Worm (Caenorhabditis elegans) whole organism, L4 larva: Measurements from ENCODE around the gene ndub-5.

Experiments used
- F37D6.2 ChIP-seq: sonication (generic microtip); optimal IDR thresholded peaks from 2 replicates; lab custom pipeline; 2016; ENCODE audit warnings: mild to moderate bottlenecking, missing genetic modification characterization, missing compliant biosample characterization
- R02D3.7 ChIP-seq: fragments of 150-350 bp; sonication (generic microtip); optimal IDR thresholded peaks from 3 replicates; lab custom pipeline; 2014; ENCODE audit warnings: missing biosample characterization, missing genetic modification characterization
- Y48G9A.11 ChIP-seq: fragments of 200-800 bp; sonication (Bioruptor generic); IDR thresholded peaks from 2 replicates; pipeline ENCODE4 v1.3.6; 2022; ENCODE audit warnings: missing genetic modification reagents, missing genetic modification characterization, missing compliant biosample characterization
- Y75B8A.6 ChIP-seq: fragments of 200-800 bp; sonication (Bioruptor generic); IDR thresholded peaks from 2 replicates; pipeline ENCODE4 v1.3.6; 2022; ENCODE audit warnings: missing genetic modification reagents, missing genetic modification characterization, missing compliant biosample characterization
- aha-1 ChIP-seq: fragments of 150-350 bp; peaks from one replicate; lab custom pipeline; 2014; ENCODE audit warnings: missing biosample characterization, missing genetic modification characterization
- attf-4 ChIP-seq: sonication (generic microtip); optimal IDR thresholded peaks from 3 replicates; lab custom pipeline; 2017; ENCODE audit warnings: missing biosample characterization, missing genetic modification characterization
- ceh-82 ChIP-seq: sonication (generic microtip); optimal IDR thresholded peaks from 2 replicates; lab custom pipeline; 2017; ENCODE audit warnings: missing biosample characterization, missing genetic modification characterization
- ces-1 ChIP-seq: fragments of 150-350 bp; sonication (generic microtip); optimal IDR thresholded peaks from 4 replicates; lab custom pipeline; 2014; ENCODE audit warnings: missing biosample characterization, missing genetic modification reagents, missing genetic modification characterization
- cey-2 ChIP-seq: sonication (generic microtip); optimal IDR thresholded peaks from 3 replicates; lab custom pipeline; 2017; ENCODE audit warnings: missing genetic modification characterization, mild to moderate bottlenecking, missing compliant biosample characterization, antibody characterized with exemption, borderline replicate concordance; ENCODE audit not compliant: insufficient read depth
- ctbp-1 ChIP-seq: fragments of 200-800 bp; sonication (Bioruptor generic); IDR thresholded peaks from 2 replicates; pipeline ENCODE4 v1.3.6; 2022; ENCODE audit warnings: missing genetic modification reagents, missing genetic modification characterization, missing compliant biosample characterization
- dmd-6 ChIP-seq: fragments of 200-800 bp; sonication (Bioruptor generic); IDR thresholded peaks from 2 replicates; pipeline ENCODE4 v1.3.6; 2022; ENCODE audit warnings: missing genetic modification reagents, missing genetic modification characterization, missing compliant biosample characterization
- dpl-1 ChIP-seq: fragments of 150-350 bp; optimal IDR thresholded peaks from 2 replicates; lab custom pipeline; 2014; ENCODE audit warnings: missing biosample characterization, missing genetic modification reagents, missing genetic modification characterization
- dve-1 ChIP-seq: sonication (generic microtip); optimal IDR thresholded peaks from 2 replicates; lab custom pipeline; 2017; ENCODE audit warnings: antibody characterized with exemption, mild to moderate bottlenecking, missing genetic modification characterization, missing compliant biosample characterization; ENCODE audit not compliant: insufficient read depth
- gei-8 ChIP-seq: fragments of 200-800 bp; sonication (Bioruptor generic); optimal IDR thresholded peaks from 2 replicates; lab custom pipeline; 2018; ENCODE audit warnings: mild to moderate bottlenecking, missing genetic modification characterization, missing compliant biosample characterization
- hif-1 ChIP-seq, 2 experiments: sonication (generic microtip); optimal IDR thresholded peaks; 2 replicates each; lab custom pipeline; 2016 to 2017; ENCODE audit warnings: missing compliant biosample characterization in 2 of 2, missing genetic modification characterization in 2 of 2, missing genetic modification reagents in 2 of 2, missing genotype in 2 of 2, mild to moderate bottlenecking in 1 of 2
- hlh-30 ChIP-seq: sonication (generic microtip); optimal IDR thresholded peaks from 2 replicates; lab custom pipeline; 2017; ENCODE audit warnings: antibody characterized with exemption, mild to moderate bottlenecking, missing genetic modification characterization, missing compliant biosample characterization; ENCODE audit not compliant: insufficient read depth
- lim-7 ChIP-seq: fragments of 200-800 bp; sonication (Bioruptor generic); IDR thresholded peaks from 2 replicates; pipeline ENCODE4 v1.3.6; 2022; ENCODE audit warnings: missing genetic modification characterization, missing compliant biosample characterization
- lin-1 ChIP-seq: fragments of 200-800 bp; sonication (Bioruptor generic); IDR thresholded peaks from 2 replicates; pipeline ENCODE4 v1.3.6; 2022; ENCODE audit warnings: missing genetic modification reagents, missing genetic modification characterization, missing compliant biosample characterization
- lin-13 ChIP-seq: fragments of 150-350 bp; optimal IDR thresholded peaks from 2 replicates; lab custom pipeline; 2014; ENCODE audit warnings: missing biosample characterization, missing genetic modification reagents, missing genetic modification characterization
- lin-38 ChIP-seq: fragments of 200-800 bp; sonication (Bioruptor generic); IDR thresholded peaks from 2 replicates; pipeline ENCODE4 v1.3.6; 2022; ENCODE audit warnings: missing genetic modification reagents, missing genetic modification characterization, missing compliant biosample characterization
- mdt-29 ChIP-seq: fragments of 200-800 bp; sonication (Bioruptor generic); IDR thresholded peaks from 2 replicates; pipeline ENCODE4 v1.3.6; 2022; ENCODE audit warnings: missing genetic modification reagents, missing genetic modification characterization, missing compliant biosample characterization
- mep-1 ChIP-seq: fragments of 150-350 bp; sonication (generic microtip); optimal IDR thresholded peaks from 3 replicates; lab custom pipeline; 2014; ENCODE audit warnings: missing biosample characterization, missing genetic modification characterization
- mes-2 ChIP-seq: sonication (generic microtip); optimal IDR thresholded peaks from 2 replicates; lab custom pipeline; 2016; ENCODE audit warnings: missing genotype, mild to moderate bottlenecking, missing genetic modification characterization, missing compliant biosample characterization; ENCODE audit not compliant: poor library complexity, severe bottlenecking
- mxl-2 ChIP-seq: fragments of 200-800 bp; sonication (Bioruptor generic); conservative IDR thresholded peaks from 2 replicates; pipeline ENCODE4 v1.3.6; 2022; ENCODE audit warnings: missing genetic modification reagents, missing genetic modification characterization, missing compliant biosample characterization
- mxl-3 ChIP-seq: fragments of 200-800 bp; sonication (Bioruptor generic); optimal IDR thresholded peaks from 2 replicates; lab custom pipeline; 2018; ENCODE audit warnings: mild to moderate bottlenecking, missing genetic modification characterization, missing compliant biosample characterization
- nhr-10 ChIP-seq: fragments of 150-350 bp; optimal IDR thresholded peaks from 2 replicates; lab custom pipeline; 2014; ENCODE audit warnings: missing biosample characterization, missing genetic modification characterization
- nhr-11 ChIP-seq: fragments of 150-350 bp; optimal IDR thresholded peaks from 2 replicates; lab custom pipeline; 2014; ENCODE audit warnings: missing biosample characterization, missing genetic modification characterization
- nhr-41 ChIP-seq: fragments of 200-800 bp; sonication (Bioruptor generic); IDR thresholded peaks from 2 replicates; pipeline ENCODE4 v1.3.6; 2022; ENCODE audit warnings: missing genetic modification reagents, missing genetic modification characterization, missing compliant biosample characterization
- nhr-48 ChIP-seq: sonication (generic microtip); optimal IDR thresholded peaks from 2 replicates; lab custom pipeline; 2016; ENCODE audit warnings: mild to moderate bottlenecking, missing genetic modification characterization, missing compliant biosample characterization
- nhr-77 ChIP-seq: fragments of 150-350 bp; optimal IDR thresholded peaks from 2 replicates; lab custom pipeline; 2014; ENCODE audit warnings: missing biosample characterization, missing genetic modification characterization
- skn-1 ChIP-seq: fragments of 150-350 bp; optimal IDR thresholded peaks from 2 replicates; lab custom pipeline; 2014; ENCODE audit warnings: missing biosample characterization, missing genetic modification characterization
- spr-1 ChIP-seq: sonication (generic microtip); optimal IDR thresholded peaks from 2 replicates; lab custom pipeline; 2016; ENCODE audit warnings: mild to moderate bottlenecking, missing genetic modification characterization, missing compliant biosample characterization
- spr-3 ChIP-seq: fragments of 200-800 bp; sonication (Bioruptor generic); optimal IDR thresholded peaks from 2 replicates; lab custom pipeline; 2018; ENCODE audit warnings: mild to moderate bottlenecking, missing genetic modification characterization, missing compliant biosample characterization
- tag-97 ChIP-seq: fragments of 200-800 bp; sonication (Bioruptor generic); IDR thresholded peaks from 2 replicates; pipeline ENCODE4 v1.3.6; 2022; ENCODE audit warnings: missing genetic modification characterization, missing compliant biosample characterization
- tra-1 ChIP-seq: fragments of 200-800 bp; sonication (Bioruptor generic); IDR thresholded peaks from 2 replicates; pipeline ENCODE4 v1.3.6; 2022; ENCODE audit warnings: missing genetic modification reagents, missing genetic modification characterization, missing compliant biosample characterization
- unc-62 ChIP-seq, 3 experiments: fragments of 150-350 bp in 1 of 3; sonication (generic microtip); optimal IDR thresholded peaks in 2 of 3; peaks in 1 of 3; 1 replicate in 1 of 3; 2 replicates in 2 of 3; lab custom pipeline; 2014 to 2017; ENCODE audit warnings: missing biosample characterization in 3 of 3, missing genetic modification characterization in 3 of 3, missing genetic modification reagents in 3 of 3, missing genotype in 1 of 3
- vab-7 ChIP-seq: fragments of 200-800 bp; sonication (Bioruptor generic); IDR thresholded peaks from 2 replicates; pipeline ENCODE4 v1.3.6; 2022; ENCODE audit warnings: missing genetic modification reagents, missing genetic modification characterization, missing compliant biosample characterization
- zag-1 ChIP-seq: fragments of 150-350 bp; optimal IDR thresholded peaks from 2 replicates; lab custom pipeline; 2014; ENCODE audit warnings: missing biosample characterization, missing genetic modification characterization
- ztf-11 ChIP-seq: fragments of 150-350 bp; optimal IDR thresholded peaks from 2 replicates; lab custom pipeline; 2014; ENCODE audit warnings: missing biosample characterization, missing genetic modification characterization
- ztf-7 ChIP-seq: fragments of 150-350 bp; optimal IDR thresholded peaks from 2 replicates; lab custom pipeline; 2014; ENCODE audit warnings: missing biosample characterization, missing genetic modification characterization

The ndub-5 gene

DNA sequence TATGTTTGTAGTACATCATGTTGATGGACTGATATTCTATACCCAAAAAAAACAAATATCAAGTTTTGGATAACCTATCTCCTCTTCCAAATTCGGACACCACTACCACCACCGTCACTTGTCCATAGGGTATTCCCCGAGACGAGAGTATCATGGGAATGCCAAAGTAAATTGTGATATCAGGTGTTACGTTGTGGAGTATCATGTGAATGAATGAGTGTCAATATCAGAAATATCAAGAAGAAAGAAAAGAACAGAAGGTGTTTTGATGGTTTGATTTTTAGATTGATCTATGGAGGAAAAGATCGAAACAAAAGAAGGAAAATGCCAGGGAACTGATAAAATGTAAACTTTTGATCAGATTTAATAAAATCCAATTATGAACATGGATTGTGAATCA lies 7.1 kb upstream of the ndub-5 start (continued):
- TF ChIP-seq Y48G9A.11 (no peak), cey-2 (tag; lab: Kevin White, UChicago) (no peak), dpl-1 (GFP tag; lab: Kevin White, UChicago) (no peak), ces-1 (GFP tag; lab: Kevin White, UChicago) (no peak), lin-13 (GFP tag; lab: Kevin White, UChicago) (no peak), mxl-3 (GFP tag; lab: Kevin White, UChicago) (peak; percentile 31), nhr-48 (no peak), Y75B8A.6 (GFP tag; lab: Robert Waterston, UW) (no peak), skn-1 (tag; lab: Kevin White, UChicago) (no peak), nhr-10 (tag; lab: Kevin White, UChicago) (no peak), mes-2 (tag; lab: Kevin White, UChicago) (no peak), attf-4 (tag; lab: Kevin White, UChicago) (no peak), lim-7 (GFP tag; lab: Robert Waterston, UW) (no peak), mdt-29 (GFP tag; lab: Robert Waterston, UW) (no peak), ztf-7 (no peak), vab-7 (GFP tag; lab: Robert Waterston, UW) (no peak)

DNA sequence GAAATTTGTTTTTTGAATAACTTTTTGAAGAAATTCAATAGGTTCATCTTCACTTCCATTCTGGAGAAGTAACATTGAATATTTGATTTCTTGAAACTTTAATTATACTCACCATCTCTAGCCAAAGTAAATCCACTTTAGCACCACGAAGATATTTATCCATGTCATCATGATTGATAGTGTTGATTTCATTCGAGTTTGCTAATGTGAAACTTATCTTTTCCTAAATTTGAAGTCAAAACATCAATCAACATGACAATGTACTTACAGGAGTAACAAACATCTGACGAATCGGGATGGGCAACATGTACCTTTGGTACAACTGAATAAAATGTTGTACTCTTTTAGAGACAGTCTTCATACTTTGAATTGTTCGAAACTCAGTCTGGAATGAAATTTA lies 6.2 kb upstream of the ndub-5 start:
- TF ChIP-seq ztf-11 (tag; lab: Kevin White, UChicago) (no peak), tag-97 (no peak), spr-3 (GFP tag; lab: Kevin White, UChicago) (no peak), unc-62 (GFP tag; optimal IDR thresholded peaks at IDR 0.05 in 1 of 2; lab: Kevin White, UChicago) (peak in 1 of 2 experiments; percentile 62), unc-62 (tag; optimal IDR thresholded peaks at IDR 0.05; lab: Kevin White, UChicago) (no peak), F37D6.2 (tag; lab: Kevin White, UChicago) (no peak), lim-7 (GFP tag; lab: Robert Waterston, UW) (no peak), dmd-6 (GFP tag; lab: Robert Waterston, UW) (no peak), aha-1 (tag; lab: Kevin White, UChicago) (peak; percentile 56)

DNA sequence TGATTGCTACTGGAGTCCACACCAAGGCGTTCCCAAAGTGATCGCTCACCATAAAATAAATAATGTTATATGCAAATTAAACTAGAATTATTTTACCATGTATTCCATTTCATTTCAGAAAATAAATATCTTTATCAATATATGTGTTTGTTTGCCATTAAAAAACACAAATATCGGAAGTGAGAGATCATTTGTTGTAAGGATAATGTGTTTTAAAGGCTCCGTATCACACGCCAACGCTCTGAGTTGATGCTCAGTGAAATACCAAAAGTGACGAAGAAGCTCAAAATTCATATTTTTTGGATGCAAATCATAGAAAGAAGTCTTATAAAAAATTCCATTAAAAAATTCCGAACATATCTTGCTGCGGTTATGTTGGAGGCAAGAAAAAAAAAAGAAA lies 5.1 kb upstream of the ndub-5 start:
- no peak for TF ChIP-seq nhr-48
- peak in 1 of 2 experiments; percentile 91 for TF ChIP-seq unc-62 (GFP tag; optimal IDR thresholded peaks at IDR 0.05 in 1 of 2; lab: Kevin White, UChicago)
- no peak for TF ChIP-seq unc-62 (tag; optimal IDR thresholded peaks at IDR 0.05; lab: Kevin White, UChicago)

DNA sequence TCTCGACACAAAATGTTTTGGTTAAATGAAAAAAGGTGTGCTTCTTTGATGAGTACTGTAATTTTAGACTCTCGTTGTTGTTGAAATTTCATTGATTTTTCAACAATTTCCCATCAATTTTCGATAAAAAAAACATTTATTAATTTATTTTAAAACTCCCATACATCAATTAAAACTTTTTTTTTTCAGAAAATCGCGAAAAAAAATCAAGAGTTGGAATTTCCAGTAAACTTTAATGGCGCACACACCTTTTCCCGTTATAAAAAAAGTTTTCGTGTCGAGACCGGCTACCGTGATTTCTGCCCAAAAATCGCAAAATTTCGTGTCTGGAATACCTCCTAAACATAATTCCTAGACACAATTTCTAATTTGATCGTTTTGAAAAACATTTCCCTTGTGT lies 3.6 kb upstream of the ndub-5 start, which contains the start of gene C25H3.14:
Gene C25H3.14 (plus strand): TSS at position 301 of the 400 bp plus-strand sequence.
- TF ChIP-seq lin-1 (GFP tag; lab: Robert Waterston, UW): no peak
- TF ChIP-seq mep-1 (tag; lab: Kevin White, UChicago): no peak
- TF ChIP-seq nhr-41 (GFP tag; lab: Robert Waterston, UW): no peak
- TF ChIP-seq ctbp-1: no peak
- no peak for TF ChIP-seq R02D3.7
- TF ChIP-seq dve-1 (tag; lab: Kevin White, UChicago): no peak
- TF ChIP-seq ceh-82 (tag; lab: Kevin White, UChicago): no peak

DNA sequence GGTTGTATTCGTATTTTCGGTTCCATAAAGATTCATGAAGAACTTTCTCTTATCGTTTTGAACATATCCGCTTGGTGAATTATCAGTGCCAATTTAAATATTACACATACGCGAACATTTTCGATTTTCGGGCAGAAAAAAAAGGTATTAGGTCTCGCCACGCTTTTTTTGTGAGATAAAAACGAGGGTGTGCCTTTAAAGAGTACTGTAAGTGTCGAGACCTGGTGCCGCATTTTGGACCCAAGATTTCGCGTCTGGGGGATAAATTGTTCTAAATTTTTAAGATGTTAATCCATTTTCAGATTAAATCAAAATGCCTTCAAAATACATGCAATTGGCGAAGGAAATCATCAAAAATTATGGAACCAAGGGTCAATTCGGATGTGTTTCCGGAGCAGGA lies 2.7 kb upstream of the ndub-5 start, which contains the start of gene C25H3.3:
Gene C25H3.3 (plus strand): TSS at position 301 of the 400 bp plus-strand sequence.
- TF ChIP-seq aha-1 (tag; lab: Kevin White, UChicago) (peak; percentile 77), lin-38 (GFP tag; lab: Robert Waterston, UW) (no peak)

DNA sequence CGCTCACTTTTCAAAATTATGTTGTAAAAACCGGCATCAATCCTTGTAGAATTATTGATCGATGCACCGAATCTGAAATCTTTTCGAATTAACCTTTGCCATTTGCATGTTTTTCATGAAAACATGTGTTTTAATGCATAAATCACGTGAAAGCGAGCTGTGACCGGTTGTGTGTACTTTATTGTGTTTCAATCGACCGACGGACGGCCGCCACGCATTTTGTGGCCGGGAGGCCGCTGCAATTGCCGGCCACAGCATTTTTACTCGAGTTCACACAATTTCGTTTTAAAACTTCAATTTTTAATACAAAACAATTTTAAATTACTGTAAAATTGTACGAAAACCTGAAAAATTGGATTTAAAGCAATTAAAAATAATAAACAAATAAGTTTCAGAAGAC lies 2.2 kb downstream of the ndub-5 start, which contains the start of gene C25H3.11:
Gene C25H3.11 (minus strand): TSS at position 82 of the 400 bp plus-strand sequence.
- TF ChIP-seq nhr-77 (tag; lab: Kevin White, UChicago) (peak; percentile 37), hlh-30 (tag; lab: Kevin White, UChicago) (peak; percentile 86), dmd-6 (GFP tag; lab: Robert Waterston, UW) (peak; percentile 49; the same call in 1 of the 2 replicates), hif-1 (tag; optimal IDR thresholded peaks at IDR 0.05; lab: Kevin White, UChicago) (peak in 1 of 2 experiments; percentile 52), Y75B8A.6 (GFP tag; lab: Robert Waterston, UW) (0 out of 2 replicates have a peak, but pooled peaks have one; percentile 10), dve-1 (tag; lab: Kevin White, UChicago) (peak; percentile 49), zag-1 (tag; lab: Kevin White, UChicago) (no peak), nhr-41 (GFP tag; lab: Robert Waterston, UW) (no peak; the same call in 1 of the 2 replicates), spr-1 (tag; lab: Kevin White, UChicago) (peak; percentile 28), mdt-29 (GFP tag; lab: Robert Waterston, UW) (no peak), gei-8 (GFP tag; lab: Kevin White, UChicago) (no peak), tra-1 (GFP tag; lab: Robert Waterston, UW) (no peak), F37D6.2 (tag; lab: Kevin White, UChicago) (no peak), nhr-11 (tag; lab: Kevin White, UChicago) (no peak), mxl-2 (GFP tag; lab: Robert Waterston, UW) (no peak)
